Fruit fly (Drosophila melanogaster): ENCODE results near the gene CG45263.

Gene CG45263

DNA sequence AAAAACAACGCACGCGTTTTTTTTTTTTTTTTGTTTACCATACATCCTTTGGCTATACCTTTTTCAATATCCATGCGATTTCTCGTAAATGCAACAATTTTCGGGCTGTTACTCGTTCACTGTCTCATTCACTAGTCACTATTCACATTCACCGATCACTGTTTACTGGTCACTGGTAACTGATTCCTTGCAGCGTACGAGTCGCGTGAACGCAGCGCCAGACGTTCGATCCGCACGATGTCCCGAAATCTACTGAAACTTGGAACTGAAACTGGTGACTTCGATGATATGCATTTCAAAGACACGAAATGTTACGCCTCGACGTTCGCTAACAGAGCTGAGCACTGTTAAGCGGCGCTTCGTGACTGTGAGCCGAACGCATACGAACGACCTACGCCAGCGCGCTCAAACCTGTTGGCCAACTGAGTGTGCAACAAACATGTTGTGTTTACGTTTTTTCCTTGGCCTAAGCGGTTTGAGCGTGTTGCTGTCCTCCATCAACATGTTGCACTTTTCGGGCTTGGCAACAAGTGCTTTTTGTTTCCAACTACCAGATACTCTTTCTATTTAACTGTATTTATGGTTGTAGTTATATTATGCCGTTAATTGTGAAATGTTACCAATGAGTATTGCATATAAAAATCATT, at the start of gene CG45263:
Gene CG45263 (minus strand): TSS at position 257 of the 647 bp plus-strand sequence.
- TF ChIP-seq CG17801 (GFP tag; optimal IDR thresholded peaks at IDR 0.05; ENCODE audit: partially characterized antibody), result no peak

DNA sequence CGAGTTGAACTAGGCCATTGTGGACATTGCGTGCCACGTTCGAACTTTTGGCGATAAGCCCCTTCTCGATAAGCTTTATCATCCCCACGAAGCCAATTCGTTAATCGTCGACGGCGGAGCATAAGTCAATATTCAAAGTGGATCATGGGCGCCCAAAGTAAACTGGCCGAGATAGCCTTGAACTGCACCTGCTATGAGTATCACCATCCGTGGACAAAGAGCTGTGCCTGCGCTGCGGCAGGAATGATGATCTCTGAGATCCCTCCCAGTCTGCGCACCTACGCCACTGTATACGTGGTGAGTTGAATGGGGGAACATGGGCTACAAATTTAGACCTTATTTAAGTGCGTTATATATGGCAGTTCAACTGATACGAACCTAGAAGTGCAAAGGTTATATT, 46.9 kb upstream of the CG45263 start:
- no peak for TF ChIP-seq CG17801 (GFP tag; optimal IDR thresholded peaks at IDR 0.05; ENCODE audit: partially characterized antibody)

DNA sequence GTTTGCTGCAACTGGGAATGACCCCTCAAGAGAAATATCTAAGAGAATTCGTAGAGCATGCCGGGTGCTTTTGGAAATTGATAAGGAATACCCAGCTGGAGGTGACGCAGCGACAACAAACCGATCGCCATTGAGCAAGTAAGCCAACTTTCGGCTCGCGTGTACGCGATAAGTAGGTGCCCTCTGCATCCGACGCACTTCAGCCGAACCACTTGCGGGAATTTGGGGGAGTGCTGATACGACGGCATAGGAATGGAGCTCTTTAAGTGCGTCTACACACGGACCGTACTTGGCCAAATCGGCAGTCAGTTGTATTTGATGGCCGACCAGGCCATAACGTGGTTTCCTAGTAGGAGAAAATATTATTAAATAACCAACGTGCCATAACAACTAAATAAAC, 46.3 kb upstream of the CG45263 start, which contains the start of gene CG31259:
Gene CG31259 (plus strand): TSS at position 277 of the 400 bp plus-strand sequence.
- no peak for TF ChIP-seq CG17801 (GFP tag; optimal IDR thresholded peaks at IDR 0.05; ENCODE audit: partially characterized antibody)

DNA sequence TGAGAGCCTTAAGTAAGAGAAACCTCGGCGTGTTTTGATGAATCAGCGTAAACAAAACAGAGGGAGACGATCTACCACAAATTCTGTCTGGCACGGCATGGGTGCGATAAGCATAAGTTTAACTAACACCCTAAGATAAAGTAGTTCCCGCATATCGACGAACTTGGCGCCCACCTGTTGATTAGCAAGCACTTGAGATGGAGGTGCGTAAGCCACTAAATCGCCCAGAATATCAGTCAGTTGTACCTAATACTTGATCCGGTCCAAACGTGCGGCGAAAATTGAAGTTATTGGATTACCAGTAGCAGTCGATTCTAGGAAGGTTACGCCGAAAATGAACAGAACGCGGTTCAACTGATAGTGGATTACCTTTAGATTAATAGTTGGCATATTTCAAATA, 44.1 kb upstream of the CG45263 start, which contains the start of gene CG31454:
Gene CG31454 (plus strand): TSS at position 160 of the 400 bp plus-strand sequence.
- no peak for TF ChIP-seq CG17801 (GFP tag; optimal IDR thresholded peaks at IDR 0.05; ENCODE audit: partially characterized antibody)

dm6 chr3R:8520809-8521208, 43.4 kb upstream of the CG45263 start:
- no peak for TF ChIP-seq CG17801 (GFP tag; optimal IDR thresholded peaks at IDR 0.05; ENCODE audit: partially characterized antibody)

DNA sequence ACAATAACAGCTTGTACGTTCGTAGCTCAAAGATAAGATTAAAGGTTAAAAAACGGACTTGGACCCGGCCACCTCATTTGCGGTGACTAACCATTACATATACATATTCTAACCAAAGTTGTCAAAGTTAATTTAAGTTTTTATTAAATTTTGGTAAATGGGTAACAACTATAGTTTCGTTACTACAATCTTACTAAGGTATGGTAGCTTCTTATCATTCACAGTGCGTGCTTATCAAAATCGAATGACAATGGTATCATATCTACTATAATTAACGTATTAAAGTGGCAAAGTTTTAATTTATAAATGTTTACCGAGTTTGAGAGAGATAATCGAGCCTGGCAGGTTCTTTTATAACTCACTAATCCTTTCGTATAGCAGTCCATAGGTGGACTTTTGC, 41.7 kb upstream of the CG45263 start:
- no peak for TF ChIP-seq CG17801 (GFP tag; optimal IDR thresholded peaks at IDR 0.05; ENCODE audit: partially characterized antibody)

DNA sequence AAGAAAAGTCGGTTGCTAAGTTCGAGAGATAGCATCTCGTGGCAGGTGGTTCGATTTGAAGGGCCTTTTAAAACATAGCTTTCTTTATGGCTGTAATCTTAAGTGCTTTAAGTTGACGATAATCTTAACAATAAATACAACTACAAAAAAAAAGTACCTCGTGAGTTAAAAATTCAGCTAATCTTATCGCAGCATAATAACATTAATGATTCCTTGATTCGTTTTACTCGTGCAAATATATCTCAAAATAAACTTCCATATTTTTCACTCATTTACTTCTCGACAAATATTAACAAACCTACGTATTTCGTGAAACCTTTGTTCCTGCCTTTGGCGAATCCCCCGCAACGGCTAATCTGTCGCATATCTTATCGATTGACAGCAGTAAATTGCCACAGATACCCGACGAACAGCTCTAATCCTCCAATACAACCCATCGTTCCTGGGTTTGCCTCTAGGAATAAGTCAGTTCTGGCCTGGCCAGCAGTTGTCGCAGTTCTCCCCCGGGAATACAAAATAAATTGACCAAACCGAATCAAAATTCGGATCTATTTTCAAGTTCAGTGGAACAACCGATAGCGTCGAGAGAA, 41.2 kb upstream of the CG45263 start:
- no peak for TF ChIP-seq CG17801 (GFP tag; optimal IDR thresholded peaks at IDR 0.05; ENCODE audit: partially characterized antibody)

DNA sequence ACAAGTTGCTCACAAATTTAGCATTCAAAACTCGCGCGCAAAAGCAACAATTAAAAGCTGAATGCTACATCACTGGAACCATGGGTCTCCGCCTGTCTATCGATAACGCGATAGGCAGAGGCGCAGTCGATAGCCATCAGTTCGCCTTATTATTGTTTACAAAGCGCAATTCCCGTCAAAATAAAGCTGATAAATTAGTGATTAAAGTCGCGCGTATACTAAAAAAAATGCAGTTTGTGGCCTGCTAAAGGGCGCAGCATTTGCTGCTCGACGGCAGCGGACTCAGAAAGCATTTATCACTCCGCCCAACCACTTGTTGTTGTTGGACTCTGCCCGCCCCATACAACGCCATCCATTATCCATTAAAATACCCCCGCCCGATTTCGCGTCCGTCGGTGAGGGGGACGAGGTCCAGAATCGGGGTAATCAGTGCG, 40.4 kb upstream of the CG45263 start, which contains the start of gene CG11737:
Gene CG11737 (plus strand): TSS at position 117 of the 434 bp plus-strand sequence.
- TF ChIP-seq CG17801 (GFP tag; optimal IDR thresholded peaks at IDR 0.05; ENCODE audit: partially characterized antibody), result no peak

DNA sequence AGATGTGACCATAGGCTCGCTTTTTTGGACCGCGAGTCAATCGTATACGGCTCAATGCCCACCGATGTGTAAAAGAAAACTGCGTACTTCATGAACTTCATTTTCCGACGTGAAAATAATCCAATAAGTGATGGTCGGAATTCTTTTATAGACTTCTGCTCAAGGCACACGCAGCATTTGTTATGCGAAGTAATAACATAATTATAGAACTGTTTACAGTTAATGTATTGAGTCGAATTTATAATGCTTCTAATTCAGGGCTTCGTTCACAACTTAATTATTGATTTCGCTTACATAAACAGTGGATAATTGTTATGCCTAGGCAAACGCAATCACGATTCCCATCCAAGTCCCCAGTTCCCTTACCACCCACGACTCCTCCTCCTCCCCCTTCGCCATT, 35.5 kb upstream of the CG45263 start, which contains the start of gene Or85c:
Gene Or85c (minus strand): TSS at position 101 of the 400 bp plus-strand sequence.
- TF ChIP-seq CG17801 (GFP tag; optimal IDR thresholded peaks at IDR 0.05; ENCODE audit: partially characterized antibody), result no peak

DNA sequence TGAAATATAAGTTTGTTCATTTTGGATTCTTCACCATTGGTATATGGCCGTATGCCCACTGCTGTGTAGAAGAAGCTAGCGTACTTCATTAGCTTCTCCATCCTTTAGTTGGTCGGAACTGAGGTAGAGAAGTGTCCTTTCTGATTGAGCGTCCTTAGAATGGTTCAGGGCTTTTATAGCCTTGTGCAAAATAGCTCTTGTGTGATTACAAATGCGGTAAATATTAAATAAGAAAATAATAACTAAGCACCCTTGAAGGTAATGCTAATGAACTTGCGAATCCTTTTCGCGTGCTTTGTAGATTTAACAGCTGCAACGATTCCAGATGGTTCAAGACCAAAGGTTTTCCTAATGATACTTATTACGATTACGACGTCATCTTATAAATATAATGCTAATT, 33.8 kb upstream of the CG45263 start, which contains the start of gene Or85b:
Gene Or85b (minus strand): TSS at position 101 of the 400 bp plus-strand sequence.
- no peak for TF ChIP-seq CG17801 (GFP tag; optimal IDR thresholded peaks at IDR 0.05; ENCODE audit: partially characterized antibody)

DNA sequence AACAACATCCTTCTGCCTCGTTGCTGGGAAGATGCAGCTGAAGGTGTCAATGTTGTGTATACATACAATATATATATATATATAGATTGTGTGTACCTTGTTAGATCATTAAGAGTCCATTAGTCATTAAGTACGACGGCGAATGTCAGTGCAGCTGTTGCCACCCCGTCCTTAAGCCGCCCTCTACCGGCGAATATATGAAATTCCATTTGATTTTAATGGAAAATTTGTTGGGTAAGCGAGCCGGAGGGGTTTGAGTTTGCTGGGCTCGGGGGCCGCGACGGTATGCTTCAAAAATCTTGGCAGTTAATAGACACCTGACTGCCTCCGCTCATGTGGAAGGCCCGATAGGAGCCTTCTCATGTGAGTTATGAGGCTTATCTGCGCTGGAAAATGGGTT, 7.2 kb upstream of the CG45263 start:
- no peak for TF ChIP-seq CG17801 (GFP tag; optimal IDR thresholded peaks at IDR 0.05; ENCODE audit: partially characterized antibody)

dm6 chr3R:8482881-8483280, 5.5 kb upstream of the CG45263 start:
- TF ChIP-seq CG17801 (GFP tag; optimal IDR thresholded peaks at IDR 0.05; ENCODE audit: partially characterized antibody), result no peak

DNA sequence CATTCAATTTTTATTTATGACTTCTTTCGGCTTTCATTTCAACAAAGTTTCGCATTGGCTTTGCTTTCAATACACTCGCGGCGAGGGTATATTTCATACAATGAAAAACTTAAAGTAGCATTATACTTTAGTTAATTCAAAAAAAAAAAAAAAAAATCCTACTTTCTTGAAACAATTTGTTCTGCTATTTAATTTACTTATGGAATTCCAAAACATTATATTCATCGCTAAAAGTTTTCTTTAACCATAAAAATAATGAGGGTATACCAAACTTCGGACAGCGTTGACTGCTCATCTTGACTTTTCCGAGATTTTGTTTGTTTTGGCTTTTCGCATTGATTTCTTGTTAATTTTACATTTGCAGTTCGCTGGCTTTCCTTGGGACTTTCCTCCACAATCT, 6.8 kb downstream of the CG45263 start:
- TF ChIP-seq CG17801 (GFP tag; optimal IDR thresholded peaks at IDR 0.05; ENCODE audit: partially characterized antibody), result no peak

- no peak for TF ChIP-seq CG17801 (GFP tag; optimal IDR thresholded peaks at IDR 0.05; ENCODE audit: partially characterized antibody)
Measured at dm6 chr3R:8469716-8470393, 7.6 kb downstream of the CG45263 start.

dm6 chr3R:8467819-8468421, 9.5 kb downstream of the CG45263 start:
- TF ChIP-seq CG17801 (GFP tag; optimal IDR thresholded peaks at IDR 0.05; ENCODE audit: partially characterized antibody), result no peak
